Worm (Caenorhabditis elegans): ENCODE measurements around the gene pho-13.

ce11 chrII:8776504-8776903, 30.3 kb downstream of the pho-13 start:
- TF ChIP-seq lin-15B (tag; optimal IDR thresholded peaks at IDR 0.05) (no peak), lin-14 (GFP tag; optimal IDR thresholded peaks at IDR 0.05) (no peak), nhr-77 (tag; optimal IDR thresholded peaks at IDR 0.05) (no peak), ces-1 (GFP tag; optimal IDR thresholded peaks at IDR 0.05) (no peak), elt-3 (tag; optimal IDR thresholded peaks at IDR 0.05) (no peak)

All from whole organism, L1 larva.